Fruit fly (Drosophila melanogaster) whole organism, embryonic: ENCODE results near the gene pbl.

Source experiments
- Asciz ChIP-seq: fragments of 200-800 bp; sonication (Bioruptor generic); optimal IDR thresholded peaks from 2 replicates; lab custom pipeline; 2017; ENCODE audit warnings: missing biosample characterization, mild to moderate bottlenecking, missing genetic modification characterization, missing genetic modification reagents
- CG10147 ChIP-seq: fragments of 200-800 bp; sonication (Bioruptor generic); optimal IDR thresholded peaks from 2 replicates; lab custom pipeline; 2019; ENCODE audit warnings: missing biosample characterization, mild to moderate bottlenecking, missing genetic modification characterization, moderate library complexity
- CG10267 ChIP-seq: fragments of 200-800 bp; sonication (Bioruptor generic); optimal IDR thresholded peaks from 2 replicates; lab custom pipeline; 2018; ENCODE audit warnings: missing biosample characterization, mild to moderate bottlenecking, missing genetic modification characterization, moderate library complexity
- CG10274 ChIP-seq: fragments of 200-800 bp; sonication (Bioruptor generic); optimal IDR thresholded peaks from 3 replicates; lab custom pipeline; 2017; ENCODE audit warnings: missing biosample characterization, mild to moderate bottlenecking, missing genetic modification characterization
- CG10979 ChIP-seq: fragments of 200-800 bp; sonication (Bioruptor generic); optimal IDR thresholded peaks from 2 replicates; lab custom pipeline; 2018; ENCODE audit warnings: missing biosample characterization, mild to moderate bottlenecking, missing genetic modification characterization, moderate library complexity
- CG12391 ChIP-seq: fragments of 200-800 bp; sonication (Bioruptor generic); optimal IDR thresholded peaks from 3 replicates; lab custom pipeline; 2018; ENCODE audit warnings: missing biosample characterization, mild to moderate bottlenecking, missing genetic modification characterization, moderate library complexity
- CG13775 ChIP-seq: fragments of 200-800 bp; sonication (Bioruptor generic); optimal IDR thresholded peaks from 3 replicates; lab custom pipeline; 2017; ENCODE audit warnings: missing biosample characterization, mild to moderate bottlenecking, missing genetic modification characterization
- CG14710 ChIP-seq: fragments of 200-800 bp; sonication (Bioruptor generic); optimal IDR thresholded peaks from 3 replicates; lab custom pipeline; 2019; ENCODE audit warnings: missing biosample characterization, mild to moderate bottlenecking, missing genetic modification characterization, moderate library complexity
- CG15479 ChIP-seq: fragments of 200-800 bp; sonication (Bioruptor generic); optimal IDR thresholded peaks from 3 replicates; lab custom pipeline; 2019; ENCODE audit warnings: missing biosample characterization, mild to moderate bottlenecking, missing genetic modification characterization, moderate library complexity
- CG17361 ChIP-seq: fragments of 200-800 bp; sonication (Bioruptor generic); IDR thresholded peaks from 3 replicates; pipeline ENCODE4 v1.3.6; 2022; ENCODE audit warnings: missing biosample characterization, missing genetic modification characterization
- CG17385 ChIP-seq: fragments of 200-800 bp; sonication (Bioruptor generic); optimal IDR thresholded peaks from 3 replicates; lab custom pipeline; 2018; ENCODE audit warnings: missing biosample characterization, mild to moderate bottlenecking, missing genetic modification characterization
- CG30403 ChIP-seq: fragments of 200-800 bp; sonication (Bioruptor generic); optimal IDR thresholded peaks from 3 replicates; lab custom pipeline; 2016; ENCODE audit warnings: missing biosample characterization, missing genetic modification characterization
- CG31441 ChIP-seq: fragments of 200-800 bp; sonication (Bioruptor generic); IDR thresholded peaks from 2 replicates; pipeline ENCODE4 v1.3.6; 2022; ENCODE audit warnings: missing biosample characterization, missing genetic modification characterization
- CG33557 ChIP-seq: fragments of 200-800 bp; sonication (Bioruptor generic); optimal IDR thresholded peaks from 2 replicates; lab custom pipeline; 2019; ENCODE audit warnings: missing biosample characterization, mild to moderate bottlenecking, missing genetic modification characterization, moderate library complexity
- CG3407 ChIP-seq: fragments of 200-800 bp; sonication (Bioruptor generic); optimal IDR thresholded peaks from 2 replicates; lab custom pipeline; 2018; ENCODE audit warnings: missing biosample characterization, mild to moderate bottlenecking, missing genetic modification characterization
- CG34422 ChIP-seq: fragments of 200-800 bp; sonication (Bioruptor generic); IDR thresholded peaks from 3 replicates; pipeline ENCODE4 v1.3.6; 2022; ENCODE audit warnings: missing biosample characterization, missing genetic modification characterization
- CG4820 ChIP-seq: fragments of 200-800 bp; sonication (Bioruptor generic); optimal IDR thresholded peaks from 3 replicates; lab custom pipeline; 2016; ENCODE audit warnings: missing biosample characterization, missing genetic modification characterization
- CG6175 ChIP-seq: fragments of 200-800 bp; sonication (Bioruptor generic); IDR thresholded peaks from 3 replicates; pipeline ENCODE4 v1.3.6; 2022; ENCODE audit warnings: missing biosample characterization, missing genetic modification characterization
- CG6254 ChIP-seq: fragments of 200-800 bp; sonication (Bioruptor generic); optimal IDR thresholded peaks from 3 replicates; lab custom pipeline; 2017; ENCODE audit warnings: mild to moderate bottlenecking, missing biosample characterization, missing genetic modification reagents, missing genetic modification characterization
- CG6791 ChIP-seq: fragments of 200-800 bp; sonication (Bioruptor generic); IDR thresholded peaks from 3 replicates; pipeline ENCODE4 v1.3.6; 2022; ENCODE audit warnings: missing biosample characterization, missing genetic modification characterization; ENCODE audit not compliant: partially characterized antibody
- CG7556 ChIP-seq: fragments of 200-800 bp; sonication (Bioruptor generic); optimal IDR thresholded peaks from 2 replicates; lab custom pipeline; 2017; ENCODE audit warnings: missing biosample characterization, mild to moderate bottlenecking, missing genetic modification characterization
- CG9797 ChIP-seq: fragments of 200-800 bp; sonication (Bioruptor generic); optimal IDR thresholded peaks from 3 replicates; lab custom pipeline; 2018; ENCODE audit warnings: missing biosample characterization, mild to moderate bottlenecking, missing genetic modification characterization
- CTCF ChIP-seq: fragments of 200-800 bp; sonication (Bioruptor generic); optimal IDR thresholded peaks from 2 replicates; lab custom pipeline; 2017; ENCODE audit warnings: missing biosample characterization, mild to moderate bottlenecking, missing genetic modification characterization, moderate library complexity
- Camta ChIP-seq: fragments of 200-800 bp; sonication (Bioruptor generic); optimal IDR thresholded peaks from 2 replicates; lab custom pipeline; 2016; ENCODE audit warnings: missing biosample characterization, missing genetic modification characterization
- ERR ChIP-seq: fragments of 200-800 bp; sonication (Bioruptor generic); optimal IDR thresholded peaks from 2 replicates; lab custom pipeline; 2016; ENCODE audit warnings: missing biosample characterization, missing genetic modification characterization
- HmgD ChIP-seq: fragments of 200-800 bp; sonication (Bioruptor generic); optimal IDR thresholded peaks from 3 replicates; lab custom pipeline; 2016; ENCODE audit warnings: missing biosample characterization, missing genetic modification characterization
- Hr3 ChIP-seq: fragments of 200-800 bp; sonication (Bioruptor generic); optimal IDR thresholded peaks from 3 replicates; lab custom pipeline; 2016; ENCODE audit warnings: missing biosample characterization, missing genetic modification characterization
- Lhr ChIP-seq: fragments of 200-800 bp; sonication (Bioruptor generic); optimal IDR thresholded peaks from 3 replicates; lab custom pipeline; 2017; ENCODE audit warnings: mild to moderate bottlenecking, missing biosample characterization, missing genetic modification reagents, missing genetic modification characterization
- Oli ChIP-seq: fragments of 200-800 bp; sonication (Bioruptor generic); optimal IDR thresholded peaks from 2 replicates; lab custom pipeline; 2018; ENCODE audit warnings: missing biosample characterization, mild to moderate bottlenecking, missing genetic modification characterization, moderate library complexity
- PHDP ChIP-seq: fragments of 200-800 bp; sonication (Bioruptor generic); optimal IDR thresholded peaks from 3 replicates; lab custom pipeline; 2018; ENCODE audit warnings: missing biosample characterization, mild to moderate bottlenecking, missing genetic modification characterization, moderate library complexity
- Pdp1 ChIP-seq, 2 experiments: fragments of 200-800 bp; sonication (Bioruptor generic); optimal IDR thresholded peaks; 3 replicates each; lab custom pipeline; 2016; ENCODE audit warnings: missing biosample characterization in 2 of 2, missing genetic modification characterization in 2 of 2, mild to moderate bottlenecking in 1 of 2, moderate library complexity in 1 of 2
- Ravus ChIP-seq: fragments of 200-800 bp; sonication (Bioruptor generic); IDR thresholded peaks from 2 replicates; pipeline ENCODE4 v1.3.6; 2022; ENCODE audit warnings: missing biosample characterization, missing genetic modification characterization
- Sox100B ChIP-seq: fragments of 200-800 bp; sonication (Bioruptor generic); optimal IDR thresholded peaks from 3 replicates; lab custom pipeline; 2018; ENCODE audit warnings: missing biosample characterization, mild to moderate bottlenecking, missing genetic modification characterization
- Ssrp ChIP-seq: fragments of 200-800 bp; sonication (Bioruptor generic); optimal IDR thresholded peaks from 2 replicates; lab custom pipeline; 2018; ENCODE audit warnings: missing biosample characterization, mild to moderate bottlenecking, missing genetic modification characterization, moderate library complexity
- Stat92E ChIP-seq, 3 experiments: fragments of >200 bp in 2 of 3; fragments of 200-800 bp in 1 of 3; sonication (Bioruptor generic) in 1 of 3; optimal IDR thresholded peaks; 2 replicates each; lab custom pipeline; 2017 to 2019; ENCODE audit warnings: missing biosample characterization in 3 of 3, missing genetic modification characterization in 3 of 3, mild to moderate bottlenecking in 1 of 3, moderate library complexity in 1 of 3
- bcd ChIP-seq: fragments of 200-800 bp; sonication (Bioruptor generic); optimal IDR thresholded peaks from 2 replicates; lab custom pipeline; 2017; ENCODE audit warnings: missing biosample characterization, mild to moderate bottlenecking, missing genetic modification characterization
- bsh ChIP-seq, 2 experiments: fragments of 200-800 bp; sonication (Bioruptor generic); optimal IDR thresholded peaks; 2 replicates each; lab custom pipeline; 2017 to 2018; ENCODE audit warnings: mild to moderate bottlenecking in 2 of 2, missing biosample characterization in 2 of 2, missing genetic modification characterization in 2 of 2, moderate library complexity in 1 of 2
- corto ChIP-seq: fragments of 200-800 bp; sonication (Bioruptor generic); optimal IDR thresholded peaks from 2 replicates; lab custom pipeline; 2016; ENCODE audit warnings: missing biosample characterization, mild to moderate bottlenecking, missing genetic modification characterization, moderate library complexity
- cwo ChIP-seq: fragments of 200-800 bp; sonication (Bioruptor generic); optimal IDR thresholded peaks from 3 replicates; lab custom pipeline; 2017; ENCODE audit warnings: missing biosample characterization, missing genetic modification characterization, mild to moderate bottlenecking, moderate library complexity, missing genetic modification reagents
- dmrt11E ChIP-seq: fragments of 200-800 bp; sonication (Bioruptor generic); optimal IDR thresholded peaks from 3 replicates; lab custom pipeline; 2018; ENCODE audit warnings: missing biosample characterization, mild to moderate bottlenecking, missing genetic modification characterization, moderate library complexity
- fd96Cb ChIP-seq: fragments of 200-800 bp; sonication (Bioruptor generic); optimal IDR thresholded peaks from 2 replicates; lab custom pipeline; 2018; ENCODE audit warnings: missing biosample characterization, mild to moderate bottlenecking, missing genetic modification characterization, moderate library complexity
- ftz-f1 ChIP-seq: fragments of 200-800 bp; sonication (Bioruptor generic); optimal IDR thresholded peaks from 2 replicates; lab custom pipeline; 2016; ENCODE audit warnings: missing biosample characterization, missing genetic modification characterization
- gt ChIP-seq: fragments of 200-800 bp; sonication (Bioruptor generic); IDR thresholded peaks from 2 replicates; pipeline ENCODE4 v1.3.6; 2022; ENCODE audit warnings: missing biosample characterization, missing genetic modification characterization
- lola ChIP-seq, 3 experiments: fragments of >200 bp in 2 of 3; fragments of 200-800 bp in 1 of 3; sonication (Bioruptor generic) in 1 of 3; optimal IDR thresholded peaks; 2 replicates each; lab custom pipeline; 2017 to 2019; ENCODE audit warnings: missing biosample characterization in 3 of 3, missing genetic modification characterization in 3 of 3, mild to moderate bottlenecking in 1 of 3, moderate library complexity in 1 of 3
- nmo ChIP-seq: fragments of 200-800 bp; sonication (Bioruptor generic); optimal IDR thresholded peaks from 2 replicates; lab custom pipeline; 2018; ENCODE audit warnings: missing biosample characterization, mild to moderate bottlenecking, missing genetic modification characterization, moderate library complexity
- pfk ChIP-seq: fragments of 200-800 bp; sonication (Bioruptor generic); optimal IDR thresholded peaks from 2 replicates; lab custom pipeline; 2018; ENCODE audit warnings: missing biosample characterization, mild to moderate bottlenecking, missing genetic modification characterization, moderate library complexity
- psq ChIP-seq: fragments of 200-800 bp; sonication (Bioruptor generic); optimal IDR thresholded peaks from 2 replicates; lab custom pipeline; 2017; ENCODE audit warnings: missing biosample characterization, missing genetic modification characterization
- sug ChIP-seq: fragments of 200-800 bp; optimal IDR thresholded peaks from 2 replicates; lab custom pipeline; 2019; ENCODE audit warnings: missing biosample characterization, mild to moderate bottlenecking, missing genetic modification characterization, moderate library complexity
- tin ChIP-seq: fragments of 200-800 bp; sonication (Bioruptor generic); optimal IDR thresholded peaks from 3 replicates; lab custom pipeline; 2016; ENCODE audit warnings: missing biosample characterization, missing genetic modification characterization
- tx ChIP-seq: fragments of 200-800 bp; sonication (Bioruptor generic); optimal IDR thresholded peaks from 2 replicates; lab custom pipeline; 2016; ENCODE audit warnings: missing biosample characterization, missing genetic modification characterization

pbl gene

dm6 chr3L:7952978-7953377, 41.2 kb upstream of the pbl start (continued):
- peak; percentile 3 for TF ChIP-seq bcd (GFP tag; lab: Kevin White, UChicago)
- peak; percentile 11 for TF ChIP-seq CG30403 (GFP tag; lab: Kevin White, UChicago)
- peak; percentile 7 for TF ChIP-seq PHDP
- no peak for TF ChIP-seq CG10274 (GFP tag; lab: Kevin White, UChicago)
- TF ChIP-seq gt (GFP tag; lab: Robert Waterston, UW) = no peak
- peak; percentile 37 for TF ChIP-seq CG10267
- peak; percentile 25 for TF ChIP-seq CG13775
- TF ChIP-seq bsh (GFP tag; optimal IDR thresholded peaks at IDR 0.05; lab: Kevin White, UChicago) = peak in 1 of 2 experiments; percentile 37
- peak; percentile 81 for TF ChIP-seq CG17361 (GFP tag; lab: Robert Waterston, UW)
- TF ChIP-seq nmo (GFP tag; lab: Kevin White, UChicago) = peak; percentile 64
- TF ChIP-seq CG12391 = peak; percentile 36
- peak; percentile 44 for TF ChIP-seq Oli (tag; lab: Kevin White, UChicago)
- TF ChIP-seq Hr3 (GFP tag; lab: Kevin White, UChicago) = peak; percentile 6
- TF ChIP-seq CG14710 (tag; lab: Kevin White, UChicago) = peak; percentile 52
- peak in 1 of 3 experiments; percentile 65 for TF ChIP-seq lola (GFP tag; optimal IDR thresholded peaks at IDR 0.05; lab: Kevin White, UChicago)
- no peak for TF ChIP-seq CTCF
- TF ChIP-seq Sox100B (GFP tag; lab: Kevin White, UChicago) = peak; percentile 60
- TF ChIP-seq CG31441 (GFP tag; lab: Robert Waterston, UW) = peak; percentile 60
- TF ChIP-seq tin (GFP tag; lab: Kevin White, UChicago) = peak; percentile 39
- peak; percentile 11 for TF ChIP-seq CG17385 (GFP tag; lab: Kevin White, UChicago)
- TF ChIP-seq CG33557 (GFP tag; lab: Kevin White, UChicago) = peak; percentile 9
- TF ChIP-seq sug (tag; lab: Kevin White, UChicago) = no peak
- peak; percentile 41 for TF ChIP-seq Ssrp (tag; lab: Kevin White, UChicago)
- peak; percentile 52 for TF ChIP-seq fd96Cb
- TF ChIP-seq CG4820 (GFP tag; lab: Kevin White, UChicago) = peak; percentile 29
- TF ChIP-seq Asciz (GFP tag; lab: Kevin White, UChicago) = peak; percentile 21
- peak; percentile 69 for TF ChIP-seq dmrt11E
- TF ChIP-seq psq (GFP tag; lab: Kevin White, UChicago) = no peak
- TF ChIP-seq Ravus (GFP tag; lab: Robert Waterston, UW) = no peak
- peak; percentile 15 for TF ChIP-seq CG7556 (GFP tag; lab: Kevin White, UChicago)
- peak; percentile 44 for TF ChIP-seq CG6254 (GFP tag; lab: Kevin White, UChicago)
- TF ChIP-seq CG10147 (GFP tag; lab: Kevin White, UChicago) = no peak
- TF ChIP-seq CG10979 (tag; lab: Kevin White, UChicago) = peak; percentile 69
- no peak for TF ChIP-seq CG3407 (GFP tag; lab: Kevin White, UChicago)

dm6 chr3L:7952560-7952959, 40.8 kb upstream of the pbl start:
- TF ChIP-seq cwo (no peak), tx (GFP tag; lab: Kevin White, UChicago) (no peak), CG34422 (GFP tag; lab: Robert Waterston, UW) (no peak), HmgD (GFP tag; lab: Kevin White, UChicago) (no peak), Camta (no peak), Stat92E (GFP tag; optimal IDR thresholded peaks at IDR 0.05; lab: Kevin White, UChicago) (no peak), ftz-f1 (GFP tag; lab: Kevin White, UChicago) (no peak), corto (GFP tag; lab: Kevin White, UChicago) (no peak), CG6791 (GFP tag; lab: Robert Waterston, UW) (peak; percentile 62; the same call in 1 of the 3 replicates), CG15479 (no peak), CG6175 (GFP tag; lab: Robert Waterston, UW) (no peak), Pdp1 (GFP tag; optimal IDR thresholded peaks at IDR 0.05; lab: Kevin White, UChicago) (peak in 1 of 2 experiments; percentile 21), CG9797 (no peak), pfk (GFP tag; lab: Kevin White, UChicago) (no peak), ERR (GFP tag; lab: Kevin White, UChicago) (no peak), Lhr (GFP tag; lab: Kevin White, UChicago) (no peak), CG10274 (GFP tag; lab: Kevin White, UChicago) (peak; percentile 13)
